Worm (Caenorhabditis elegans) whole organism, L4 larva: ENCODE measurements around the gene sto-6.

Source experiments
- ZK546.5 ChIP-seq, 2 experiments: sonication (generic microtip); optimal IDR thresholded peaks; 2 replicates each; lab custom pipeline; 2017; ENCODE audit warnings: missing biosample characterization in 2 of 2, missing genetic modification characterization in 2 of 2
- aly-2 ChIP-seq: sonication (generic microtip); optimal IDR thresholded peaks from 2 replicates; lab custom pipeline; 2018; ENCODE audit warnings: missing biosample characterization, missing genetic modification characterization
- ama-1 ChIP-seq: fragments of 150-350 bp; optimal IDR thresholded peaks from 2 replicates; lab custom pipeline; 2014; ENCODE audit warnings: inconsistent platforms, mixed read lengths
- daf-16 ChIP-seq, 3 experiments: sonication (generic microtip); optimal IDR thresholded peaks; 2 replicates each; lab custom pipeline; 2016 to 2017; ENCODE audit warnings: missing genetic modification characterization in 3 of 3, missing genetic modification reagents in 3 of 3, mild to moderate bottlenecking in 2 of 3, missing compliant biosample characterization in 2 of 3, missing biosample characterization in 1 of 3, moderate library complexity in 1 of 3
- hmg-1.1 ChIP-seq: fragments of 200-800 bp; sonication (Bioruptor generic); IDR thresholded peaks from 2 replicates; pipeline ENCODE4 v1.3.6; 2022; ENCODE audit warnings: missing genetic modification reagents, missing genetic modification characterization, missing compliant biosample characterization
- nhr-11 ChIP-seq: fragments of 150-350 bp; optimal IDR thresholded peaks from 2 replicates; lab custom pipeline; 2014; ENCODE audit warnings: missing biosample characterization, missing genetic modification characterization

DNA sequence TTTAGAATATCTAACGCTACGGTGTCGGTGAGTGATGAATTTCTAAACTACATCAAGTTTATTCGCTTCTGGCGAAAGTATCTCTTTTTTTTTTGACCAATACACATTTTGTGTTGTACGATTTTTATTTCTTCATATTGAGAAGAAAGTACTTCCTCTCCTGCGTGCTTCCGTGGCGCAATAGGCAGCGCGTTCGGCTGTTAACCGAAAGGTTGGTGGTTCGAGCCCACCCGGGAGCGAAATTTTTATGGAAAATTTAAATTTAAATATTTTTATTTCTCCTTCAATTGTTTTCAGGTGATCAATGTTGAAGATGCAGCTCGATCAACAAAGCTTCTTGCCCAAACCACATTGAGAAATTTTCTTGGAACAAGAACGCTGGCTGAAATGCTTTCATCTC lies 13.3 kb downstream of the sto-6 start:
- TF ChIP-seq aly-2 = no peak
- peak; percentile 67 for TF ChIP-seq hmg-1.1
- TF ChIP-seq nhr-11 = no peak
- TF ChIP-seq daf-16 (GFP tag; optimal IDR thresholded peaks at IDR 0.05; lab: Kevin White, UChicago) = peak; percentile 24 to 73
- TF ChIP-seq daf-16 (tag; optimal IDR thresholded peaks at IDR 0.05; lab: Kevin White, UChicago) = no peak
- no peak for TF ChIP-seq ama-1
- TF ChIP-seq ZK546.5 (tag; optimal IDR thresholded peaks at IDR 0.05; lab: Kevin White, UChicago) = no peak
